Worm (Caenorhabditis elegans) whole organism, late embryonic: ENCODE results near the gene par-3.

Source experiments
- pqm-1 ChIP-seq: sonication (generic microtip); optimal IDR thresholded peaks from 2 replicates; lab custom pipeline; 2016; ENCODE audit warnings: missing genetic modification characterization, missing compliant biosample characterization
- syd-9 ChIP-seq: sonication (generic microtip); optimal IDR thresholded peaks from 2 replicates; lab custom pipeline; 2016; ENCODE audit warnings: mild to moderate bottlenecking, missing genetic modification characterization, moderate library complexity, missing compliant biosample characterization

ce11 chrIII:5630350-5630749 lies 33.7 kb upstream of the par-3 start:
- TF ChIP-seq pqm-1 (tag; lab: Kevin White, UChicago), result no peak
- no peak for TF ChIP-seq syd-9 (tag; lab: Kevin White, UChicago)
